ENCODE assay signal across 2 fruit fly cellular contexts in the genomic region with DNA sequence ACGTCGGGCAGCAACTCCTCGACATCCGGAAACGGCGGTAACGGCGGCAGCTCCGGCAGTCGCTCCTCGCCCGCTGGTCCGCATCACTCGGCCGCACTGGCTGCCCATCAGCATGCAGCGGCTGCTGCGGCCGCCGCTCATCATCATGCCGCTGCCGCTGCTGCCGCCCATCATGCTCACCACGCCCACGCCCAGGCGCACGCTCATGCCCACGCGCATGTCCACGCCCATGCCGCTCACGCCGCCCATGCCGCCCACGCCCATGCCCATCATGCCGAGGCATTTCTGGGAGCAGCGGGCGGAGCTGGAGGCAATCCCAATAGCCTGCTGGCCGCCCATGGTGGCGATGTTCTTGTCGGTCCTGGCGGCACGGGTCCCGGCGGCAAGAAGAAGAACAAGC.
TF ChIP-seq lines count a peak whose summit lies in the region.

No protein-coding gene starts in this region.

- TF ChIP-seq CTCF in whole organism, embryonic (GFP tag; optimal IDR thresholded peaks at IDR 0.05; lab: Kevin White, UChicago) = no peak

TF ChIP-seq in whole organism, embryonic, 481 proteins besides CTCF, POLR2A, EP300 and RAD21:
- TF ChIP-seq da (GFP tag; optimal IDR thresholded peaks at IDR 0.05; lab: Kevin White, UChicago) (no peak), Hr39 (optimal IDR thresholded peaks at IDR 0.05; lab: Kevin White, UChicago) (peak; percentile 97)

TF ChIP-seq in whole organism, wandering third instar larva, 38 proteins besides CTCF, POLR2A, EP300 and RAD21:
- no peak for TF ChIP-seq brk (GFP tag; optimal IDR thresholded peaks at IDR 0.05; lab: Kevin White, UChicago)
- peak; percentile 6 for TF ChIP-seq pan (optimal IDR thresholded peaks at IDR 0.05; lab: Kevin White, UChicago)
- no peak for TF ChIP-seq dsf (GFP tag; optimal IDR thresholded peaks at IDR 0.05; lab: Kevin White, UChicago; ENCODE audit: borderline replicate concordance)
- no peak for TF ChIP-seq Rel (GFP tag; optimal IDR thresholded peaks at IDR 0.05; lab: Kevin White, UChicago)
- no peak for TF ChIP-seq Rel (tag; optimal IDR thresholded peaks at IDR 0.05; lab: Kevin White, UChicago)
- TF ChIP-seq Sp1 (GFP tag; optimal IDR thresholded peaks at IDR 0.05; lab: Kevin White, UChicago) = no peak

Comparison
In these comparisons a context has a peak if more than half of its experiments do, and no peak if none do; other contexts are left out.
1. Of the 10 proteins assayed by ChIP-seq in both whole organism, embryonic and whole organism, wandering third instar larva: peak only in whole organism, embryonic: none; only in whole organism, wandering third instar larva: pan; in both: none; in neither: 9.